Worm (Caenorhabditis elegans): Measurements from ENCODE around the gene Y6D1A.1.

- no peak for TF ChIP-seq elt-3 (tag; optimal IDR thresholded peaks at IDR 0.05)
- no peak for TF ChIP-seq crh-2 (tag; optimal IDR thresholded peaks at IDR 0.05)
- no peak for TF ChIP-seq ztf-1 (GFP tag; conservative IDR thresholded peaks at IDR 0.05)
- no peak for TF ChIP-seq Y55F3AM.14 (GFP tag; optimal IDR thresholded peaks at IDR 0.05)
- TF ChIP-seq ama-1 (optimal IDR thresholded peaks at IDR 0.05): no peak
Measured at ce11 chrII:11832475-11832874, 9.1 kb upstream of the Y6D1A.1 start, which contains the start of gene clec-144.
